Fruit fly (Drosophila melanogaster): ENCODE measurements around the gene Chs2.

dm6 chr3L:22006107-22006506, 43.9 kb downstream of the Chs2 start:
- TF ChIP-seq CG8478 (optimal IDR thresholded peaks at IDR 0.05) (no peak), Dll (optimal IDR thresholded peaks at IDR 0.05) (no peak)

All from whole organism.